Worm (Caenorhabditis elegans): ENCODE measurements around the gene str-12.

str-12 gene

DNA sequence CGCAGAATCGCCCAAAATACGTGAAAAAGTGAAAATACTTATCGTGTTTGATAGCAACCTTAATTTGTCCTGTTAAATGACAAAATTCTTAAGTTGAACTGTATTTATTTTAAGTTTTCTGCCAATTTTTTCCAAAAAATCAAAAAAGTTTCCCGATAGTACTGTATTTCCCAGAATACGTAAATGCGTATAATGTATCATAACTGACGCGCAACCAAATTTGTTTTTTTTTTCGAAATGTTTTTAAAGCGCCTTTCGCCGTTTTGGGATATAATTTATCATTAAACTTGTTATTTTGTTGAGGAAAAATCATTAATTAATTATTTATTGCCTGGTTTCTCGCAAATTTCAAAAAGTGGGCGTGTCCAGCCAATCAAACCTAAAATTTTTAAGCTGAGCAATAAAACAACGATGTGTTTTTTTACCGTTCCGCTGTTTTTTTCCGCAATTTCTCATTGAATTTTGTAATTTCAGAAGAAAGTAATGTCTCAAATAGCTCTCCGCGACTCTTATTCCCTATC is 39.6 kb upstream of the str-12 start, which contains the start of gene fbxa-95:
TSS of gene fbxa-95 (plus strand) at position 471 of the 521 bp plus-strand sequence.
- TF ChIP-seq nfya-1 (tag; optimal IDR thresholded peaks at IDR 0.05; ENCODE audit: insufficient read depth) (peak; percentile 9), lin-15B (tag; optimal IDR thresholded peaks at IDR 0.05) (no peak)

DNA sequence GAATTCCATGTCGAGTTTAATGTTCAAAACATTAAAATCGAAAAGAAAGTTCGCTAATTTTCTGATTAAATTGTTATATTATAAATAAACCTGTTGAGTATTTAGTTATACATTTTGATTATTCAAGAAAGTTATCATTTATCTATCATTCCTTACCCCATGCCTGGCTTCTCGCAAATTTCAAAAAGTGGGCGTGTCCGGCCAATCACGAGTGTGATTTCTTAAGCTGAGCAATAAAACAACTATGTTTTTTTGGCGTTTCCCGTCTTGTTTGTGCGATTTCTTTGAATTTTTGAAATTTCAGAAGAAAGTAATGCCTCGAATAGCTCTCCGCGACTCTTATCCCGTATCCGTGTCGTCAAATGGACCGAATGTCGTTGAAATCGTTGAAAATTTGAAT is 38.1 kb upstream of the str-12 start, which contains the start of gene fbxa-94:
TSS of gene fbxa-94 (plus strand) at position 301 of the 400 bp plus-strand sequence.
- no peak for TF ChIP-seq nhr-25 (tag; optimal IDR thresholded peaks at IDR 0.05)
- no peak for TF ChIP-seq ceh-28 (tag; optimal IDR thresholded peaks at IDR 0.05)
- TF ChIP-seq sea-2 (GFP tag; optimal IDR thresholded peaks at IDR 0.05): no peak
- peak; percentile 42 for TF ChIP-seq nfya-1 (tag; optimal IDR thresholded peaks at IDR 0.05; ENCODE audit: insufficient read depth)

DNA sequence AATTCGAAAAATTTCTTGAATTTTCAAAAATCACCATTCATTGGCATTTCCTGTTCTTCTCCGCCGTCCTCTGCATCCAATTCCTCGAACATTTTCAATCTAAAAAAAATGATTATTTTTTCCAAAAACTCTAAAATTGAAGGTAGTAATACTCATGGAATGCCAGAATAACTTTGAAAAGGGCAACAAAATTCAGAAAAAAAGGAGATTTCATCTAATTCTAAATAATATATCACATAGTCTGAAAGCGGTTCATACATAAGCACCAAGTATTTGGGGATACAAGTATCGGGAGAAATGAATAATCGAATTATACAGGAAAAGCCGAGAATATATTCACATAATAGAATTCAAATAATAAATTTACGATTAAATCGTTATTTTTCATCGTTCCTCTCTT is 35.4 kb upstream of the str-12 start, which contains the start of gene mdt-28:
TSS of gene mdt-28 (minus strand) at position 101 of the 400 bp plus-strand sequence.
- no peak for TF ChIP-seq ztf-11 (tag; optimal IDR thresholded peaks at IDR 0.05)
- TF ChIP-seq ama-1 (optimal IDR thresholded peaks at IDR 0.05): no peak
- TF ChIP-seq ztf-4 (tag; optimal IDR thresholded peaks at IDR 0.05): no peak
- no peak for TF ChIP-seq snpc-4 (tag; optimal IDR thresholded peaks at IDR 0.05)
- TF ChIP-seq unc-39 (tag; optimal IDR thresholded peaks at IDR 0.05): no peak
- TF ChIP-seq mml-1 (tag; optimal IDR thresholded peaks at IDR 0.05): no peak
- TF ChIP-seq ZK546.5 (tag; optimal IDR thresholded peaks at IDR 0.05): no peak
- TF ChIP-seq nhr-23 (tag; optimal IDR thresholded peaks at IDR 0.05): no peak
- no peak for TF ChIP-seq hmg-11 (tag; optimal IDR thresholded peaks at IDR 0.05)
- no peak for TF ChIP-seq R02D3.7 (tag; optimal IDR thresholded peaks at IDR 0.05)
- no peak for TF ChIP-seq tbx-2 (tag; optimal IDR thresholded peaks at IDR 0.05)
- TF ChIP-seq mdl-1 (tag; optimal IDR thresholded peaks at IDR 0.05): no peak
- no peak for TF ChIP-seq fos-1 (tag; optimal IDR thresholded peaks at IDR 0.05)
- no peak for TF ChIP-seq lin-15B (tag; optimal IDR thresholded peaks at IDR 0.05)
- TF ChIP-seq lin-39 (tag; optimal IDR thresholded peaks at IDR 0.05): no peak

DNA sequence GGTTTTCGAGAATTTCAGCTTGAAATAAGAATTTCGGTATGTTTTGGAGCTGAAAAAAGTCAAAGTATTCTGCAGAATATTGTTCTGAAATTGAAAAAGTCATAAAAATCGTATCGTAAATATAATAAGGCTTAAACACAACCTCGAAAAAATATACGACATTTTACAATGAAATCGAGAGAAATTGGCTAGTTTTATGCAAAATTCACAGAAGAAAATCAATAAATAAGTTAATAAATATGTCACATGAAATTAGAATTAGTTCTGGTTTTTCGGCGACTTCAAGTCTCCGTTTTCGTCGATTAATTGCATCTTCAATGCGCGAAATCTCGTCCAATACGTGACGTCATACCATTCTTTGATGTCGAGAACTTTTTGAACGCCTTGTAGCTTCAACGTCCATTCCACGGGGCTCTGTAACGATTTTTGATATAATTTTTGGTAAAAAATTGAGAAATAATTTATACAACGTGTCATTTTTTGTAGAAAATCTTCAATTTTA is 33.2 kb upstream of the str-12 start, which contains the start of gene atx-3:
TSS of gene atx-3 (minus strand) at position 51 of the 502 bp plus-strand sequence.
- no peak for TF ChIP-seq lin-15B (tag; optimal IDR thresholded peaks at IDR 0.05)
- TF ChIP-seq egl-5 (tag; optimal IDR thresholded peaks at IDR 0.05): no peak
- TF ChIP-seq nhr-23 (tag; optimal IDR thresholded peaks at IDR 0.05): peak; percentile 9
- no peak for TF ChIP-seq nhr-67 (tag; optimal IDR thresholded peaks at IDR 0.05)

DNA sequence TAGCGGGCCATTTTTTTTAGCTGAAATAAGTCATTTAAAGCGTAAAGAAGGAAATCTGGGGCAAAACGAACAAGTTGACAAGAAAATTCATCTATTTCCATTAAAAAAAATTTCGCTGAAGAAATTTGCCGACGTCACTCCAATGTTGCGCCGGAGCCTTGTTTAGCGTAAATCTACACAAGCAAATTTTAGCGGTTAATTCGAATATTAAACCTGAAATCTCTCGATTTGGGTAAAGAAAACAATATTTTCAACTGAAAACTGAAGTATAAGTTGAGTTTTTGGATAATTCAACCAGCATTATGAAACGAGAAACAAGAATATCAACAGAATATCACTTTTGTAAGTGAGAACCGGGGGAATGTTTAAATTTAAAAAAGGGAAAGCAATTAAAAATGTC is 32.3 kb upstream of the str-12 start, which contains the start of gene F28F8.9:
TSS of gene F28F8.9 (minus strand) at position 288 of the 400 bp plus-strand sequence.
- no peak for TF ChIP-seq elt-1 (tag; optimal IDR thresholded peaks at IDR 0.05)
- TF ChIP-seq tbx-2 (tag; optimal IDR thresholded peaks at IDR 0.05): no peak
- TF ChIP-seq ceh-82 (tag; optimal IDR thresholded peaks at IDR 0.05): no peak
- peak; percentile 31 for TF ChIP-seq lin-39 (tag; optimal IDR thresholded peaks at IDR 0.05)
- TF ChIP-seq pha-4 (tag; optimal IDR thresholded peaks at IDR 0.05): peak; percentile 68
- TF ChIP-seq nfya-1 (tag; optimal IDR thresholded peaks at IDR 0.05; ENCODE audit: insufficient read depth): peak; percentile 56
- TF ChIP-seq lin-15B (tag; optimal IDR thresholded peaks at IDR 0.05): peak; percentile 67
- no peak for TF ChIP-seq elt-2 (tag; optimal IDR thresholded peaks at IDR 0.05)
- TF ChIP-seq R02D3.7 (tag; optimal IDR thresholded peaks at IDR 0.05): peak; percentile 91
- TF ChIP-seq snpc-4 (tag; optimal IDR thresholded peaks at IDR 0.05): no peak
- TF ChIP-seq nhr-77 (tag; optimal IDR thresholded peaks at IDR 0.05): no peak
- TF ChIP-seq nhr-23 (tag; optimal IDR thresholded peaks at IDR 0.05): peak; percentile 52
- TF ChIP-seq lsy-12 (tag; optimal IDR thresholded peaks at IDR 0.05): no peak
- TF ChIP-seq daf-12 (tag; optimal IDR thresholded peaks at IDR 0.05): no peak
- no peak for TF ChIP-seq nhr-12 (tag; optimal IDR thresholded peaks at IDR 0.05)
- peak; percentile 18 for TF ChIP-seq ama-1 (optimal IDR thresholded peaks at IDR 0.05)
- TF ChIP-seq nhr-43 (tag; optimal IDR thresholded peaks at IDR 0.05; ENCODE audit: poor library complexity, severe bottlenecking): peak; percentile 19
- TF ChIP-seq egl-27 (tag; optimal IDR thresholded peaks at IDR 0.05): no peak
- peak; percentile 24 for TF ChIP-seq hmg-11 (tag; optimal IDR thresholded peaks at IDR 0.05)

DNA sequence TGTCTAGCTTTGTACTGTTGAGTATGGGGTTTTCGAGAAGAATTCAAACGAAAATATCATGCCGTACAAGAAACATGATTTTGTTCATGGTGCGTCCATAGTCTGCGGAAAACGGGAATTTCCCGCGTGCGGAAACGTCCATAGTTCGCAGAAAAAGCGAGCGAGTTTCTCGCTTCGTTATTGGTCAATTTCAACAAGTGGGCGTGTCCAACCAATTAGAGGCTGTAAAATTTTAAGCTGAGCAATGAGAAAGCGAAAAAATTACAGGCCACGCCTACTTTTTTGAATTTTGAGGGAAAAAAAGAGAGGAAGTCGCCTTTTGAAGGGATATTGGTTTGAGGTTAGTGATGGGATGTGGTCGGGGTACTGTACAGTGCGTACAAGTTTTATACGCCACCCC is 29.2 kb upstream of the str-12 start:
- peak; percentile 54 for TF ChIP-seq nfya-1 (tag; optimal IDR thresholded peaks at IDR 0.05; ENCODE audit: insufficient read depth)
